Worm (Caenorhabditis elegans) whole organism, mixed stage, embryonic: Measurements from ENCODE around the gene C24A3.2.

ENCODE experiments used
- M03D4.4 ChIP-seq: sonication (generic microtip); optimal IDR thresholded peaks from 2 replicates; lab custom pipeline; 2017; ENCODE audit warnings: mild to moderate bottlenecking, missing genetic modification characterization, missing compliant biosample characterization
- bed-3 ChIP-seq: fragments of 200-800 bp; sonication (Bioruptor generic); optimal IDR thresholded peaks from 3 replicates; lab custom pipeline; 2018; ENCODE audit warnings: mild to moderate bottlenecking, missing genetic modification characterization, moderate library complexity, missing compliant biosample characterization
- blmp-1 ChIP-seq: fragments of 150-350 bp; optimal IDR thresholded peaks from 2 replicates; lab custom pipeline; 2014; ENCODE audit warnings: missing biosample characterization, missing genetic modification characterization
- ceh-43 ChIP-seq: fragments of 200-800 bp; sonication (Bioruptor generic); optimal IDR thresholded peaks from 2 replicates; lab custom pipeline; 2018; ENCODE audit warnings: mild to moderate bottlenecking, missing genetic modification characterization, moderate library complexity, missing compliant biosample characterization
- ces-1 ChIP-seq: fragments of 150-350 bp; optimal IDR thresholded peaks from 2 replicates; lab custom pipeline; 2014; ENCODE audit warnings: missing biosample characterization, missing genetic modification reagents, missing genetic modification characterization
- elt-3 ChIP-seq: fragments of 150-350 bp; optimal IDR thresholded peaks from 2 replicates; lab custom pipeline; 2014; ENCODE audit warnings: missing biosample characterization, missing genetic modification characterization
- mls-2 ChIP-seq: sonication (generic microtip); optimal IDR thresholded peaks from 2 replicates; lab custom pipeline; 2016; ENCODE audit warnings: mild to moderate bottlenecking, missing genetic modification characterization, moderate library complexity, missing compliant biosample characterization
- nhr-237 ChIP-seq: fragments of 150-350 bp; optimal IDR thresholded peaks from 2 replicates; lab custom pipeline; 2014; ENCODE audit warnings: missing biosample characterization, missing genetic modification characterization
- nhr-76 ChIP-seq: sonication (generic microtip); optimal IDR thresholded peaks from 2 replicates; lab custom pipeline; 2017; ENCODE audit warnings: missing biosample characterization, missing genetic modification characterization
- snpc-4 ChIP-seq: fragments of 150-350 bp; optimal IDR thresholded peaks from 2 replicates; lab custom pipeline; 2014; ENCODE audit warnings: missing biosample characterization, missing genetic modification characterization
- tbx-8 ChIP-seq: fragments of 200-800 bp; sonication (Bioruptor generic); optimal IDR thresholded peaks from 2 replicates; lab custom pipeline; 2018; ENCODE audit warnings: mild to moderate bottlenecking, missing genetic modification characterization, moderate library complexity, missing compliant biosample characterization
- unc-39 ChIP-seq: fragments of 150-350 bp; optimal IDR thresholded peaks from 2 replicates; lab custom pipeline; 2014; ENCODE audit warnings: missing biosample characterization, missing genetic modification characterization
- unc-62 ChIP-seq: fragments of 150-350 bp; optimal IDR thresholded peaks from 2 replicates; lab custom pipeline; 2014; ENCODE audit warnings: missing biosample characterization, missing genetic modification reagents, missing genetic modification characterization

DNA sequence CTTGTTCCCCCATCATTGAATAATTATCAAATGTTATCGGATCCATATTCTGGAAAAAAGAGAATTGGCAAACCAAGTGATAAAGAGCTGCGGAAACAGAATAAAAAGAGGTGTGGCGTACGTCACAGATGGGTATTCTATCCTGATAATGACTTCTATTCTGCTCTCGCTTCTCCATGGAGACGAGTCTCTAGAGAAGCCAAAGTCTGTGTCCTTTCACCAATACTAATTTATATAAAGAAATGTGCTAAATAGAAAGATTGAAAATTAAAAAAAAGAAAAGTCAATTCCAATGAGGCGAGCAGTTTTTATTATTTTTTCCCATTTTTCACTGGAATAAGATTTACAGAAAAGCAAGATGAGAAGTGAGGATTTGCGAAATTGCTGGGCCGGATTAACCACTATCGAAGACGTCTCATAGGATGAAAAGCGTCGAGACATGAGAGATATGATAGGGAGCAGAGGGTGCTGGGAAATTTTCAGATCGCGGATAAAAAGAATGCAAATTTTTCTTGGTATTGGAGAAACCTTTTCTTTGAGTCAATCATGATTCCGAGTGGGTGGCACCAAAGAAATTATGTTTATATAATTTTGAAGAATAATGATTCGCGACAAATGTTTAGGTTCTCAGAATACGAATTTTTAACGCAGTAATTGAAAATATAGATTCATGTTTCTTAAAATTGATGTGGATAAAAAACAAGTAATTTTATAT, 36.0 kb upstream of the C24A3.2 start, which contains the start of gene aexr-3:
- TF ChIP-seq nhr-76 (tag; lab: Kevin White, UChicago) (no peak), nhr-237 (tag; lab: Kevin White, UChicago) (no peak), snpc-4 (tag; lab: Kevin White, UChicago) (no peak), tbx-8 (GFP tag; lab: Kevin White, UChicago) (no peak), unc-39 (no peak), M03D4.4 (tag; lab: Kevin White, UChicago) (no peak), unc-62 (GFP tag; lab: Kevin White, UChicago) (no peak), blmp-1 (tag; lab: Kevin White, UChicago) (no peak), ceh-43 (GFP tag; lab: Kevin White, UChicago) (no peak), ces-1 (GFP tag; lab: Kevin White, UChicago) (no peak), elt-3 (tag; lab: Kevin White, UChicago) (no peak), bed-3 (GFP tag; lab: Kevin White, UChicago) (no peak), mls-2 (tag; lab: Kevin White, UChicago) (no peak)
